Worm (Caenorhabditis elegans) whole organism, young adult: ENCODE results near the gene hpo-10.

ENCODE experiments used
- B0035.1 ChIP-seq: sonication (generic microtip); optimal IDR thresholded peaks from 2 replicates; lab custom pipeline; 2016; ENCODE audit warnings: missing genetic modification characterization, mild to moderate bottlenecking, missing compliant biosample characterization, missing genotype, missing genetic modification reagents
- D2030.7 ChIP-seq: fragments of 200-800 bp; sonication (Bioruptor generic); IDR thresholded peaks from 2 replicates; pipeline ENCODE4 v1.3.6; 2022; ENCODE audit warnings: missing genetic modification reagents, missing genetic modification characterization, missing compliant biosample characterization
- F33H1.4 ChIP-seq: fragments of 200-800 bp; sonication (Bioruptor generic); IDR thresholded peaks from 2 replicates; pipeline ENCODE4 v1.3.6; 2022; ENCODE audit warnings: missing genetic modification reagents, missing genetic modification characterization, missing compliant biosample characterization
- F49E8.2 ChIP-seq: sonication (generic microtip); optimal IDR thresholded peaks from 3 replicates; lab custom pipeline; 2017; ENCODE audit warnings: missing genetic modification characterization, mild to moderate bottlenecking, missing compliant biosample characterization, antibody characterized with exemption, moderate library complexity; ENCODE audit not compliant: insufficient read depth
- F57C9.4 ChIP-seq: sonication (generic microtip); optimal IDR thresholded peaks from 2 replicates; lab custom pipeline; 2017; ENCODE audit warnings: mild to moderate bottlenecking, missing genetic modification characterization, missing compliant biosample characterization
- K11D2.4 ChIP-seq: fragments of 200-800 bp; sonication (Bioruptor generic); IDR thresholded peaks from 2 replicates; pipeline ENCODE4 v1.3.6; 2022; ENCODE audit warnings: missing genetic modification reagents, missing genetic modification characterization, missing compliant biosample characterization
- ZK185.1 ChIP-seq: sonication (generic microtip); optimal IDR thresholded peaks from 2 replicates; lab custom pipeline; 2016; ENCODE audit warnings: mild to moderate bottlenecking, missing genetic modification characterization, missing compliant biosample characterization; ENCODE audit not compliant: poor library complexity, severe bottlenecking
- bed-2 ChIP-seq: fragments of 200-800 bp; sonication (Bioruptor generic); IDR thresholded peaks from 2 replicates; pipeline ENCODE4 v1.3.6; 2022; ENCODE audit warnings: missing genetic modification reagents, missing genetic modification characterization, missing compliant biosample characterization
- cebp-1 ChIP-seq, 2 experiments: fragments of 200-800 bp in 1 of 2; sonication (Bioruptor generic) in 1 of 2; sonication (generic microtip) in 1 of 2; IDR thresholded peaks in 1 of 2; optimal IDR thresholded peaks in 1 of 2; 2 replicates each; pipeline versions ENCODE4 v1.3.6 to Lab custom; 2017 to 2022; ENCODE audit warnings: missing compliant biosample characterization in 2 of 2, missing genetic modification characterization in 2 of 2, mild to moderate bottlenecking in 1 of 2, missing genetic modification reagents in 1 of 2, moderate library complexity in 1 of 2
- cebp-2 ChIP-seq: fragments of 200-800 bp; sonication (Bioruptor generic); IDR thresholded peaks from 2 replicates; pipeline ENCODE4 v1.3.6; 2022; ENCODE audit warnings: missing genetic modification characterization, missing compliant biosample characterization
- ceh-91 ChIP-seq: fragments of 200-800 bp; sonication (Bioruptor generic); IDR thresholded peaks from 2 replicates; pipeline ENCODE4 v1.3.6; 2022; ENCODE audit warnings: missing genetic modification reagents, missing genetic modification characterization, missing compliant biosample characterization
- die-1 ChIP-seq: sonication (generic microtip); optimal IDR thresholded peaks from 2 replicates; lab custom pipeline; 2016; ENCODE audit warnings: missing genotype, mild to moderate bottlenecking, missing genetic modification characterization, missing compliant biosample characterization
- dpff-1 ChIP-seq: sonication (generic microtip); optimal IDR thresholded peaks from 2 replicates; lab custom pipeline; 2017; ENCODE audit warnings: mild to moderate bottlenecking, missing genetic modification characterization, missing compliant biosample characterization
- egl-44 ChIP-seq: fragments of 200-800 bp; sonication (Bioruptor generic); IDR thresholded peaks from 2 replicates; pipeline ENCODE4 v1.3.6; 2022; ENCODE audit warnings: missing genetic modification reagents, missing genetic modification characterization, missing compliant biosample characterization
- ekl-4 ChIP-seq: fragments of 200-800 bp; sonication (Bioruptor generic); IDR thresholded peaks from 2 replicates; pipeline ENCODE4 v1.3.6; 2022; ENCODE audit warnings: missing genetic modification reagents, missing genetic modification characterization, missing compliant biosample characterization
- hmg-1.2 ChIP-seq: fragments of 200-800 bp; sonication (Bioruptor generic); IDR thresholded peaks from 2 replicates; pipeline ENCODE4 v1.3.6; 2022; ENCODE audit warnings: missing genetic modification reagents, missing genetic modification characterization, missing compliant biosample characterization
- hrde-1 ChIP-seq: sonication (generic microtip); optimal IDR thresholded peaks from 2 replicates; lab custom pipeline; 2016; ENCODE audit warnings: missing genetic modification characterization, mild to moderate bottlenecking, missing compliant biosample characterization, moderate library complexity, missing genotype, missing genetic modification reagents, borderline replicate concordance
- lin-26 ChIP-seq: fragments of 200-800 bp; sonication (Bioruptor generic); IDR thresholded peaks from 2 replicates; pipeline ENCODE4 v1.3.6; 2022; ENCODE audit warnings: missing genetic modification reagents, missing genetic modification characterization, missing compliant biosample characterization
- lin-35 ChIP-seq, 3 experiments: fragments of 150-350 bp in 2 of 3; sonication (generic microtip) in 1 of 3; optimal IDR thresholded peaks; 2 replicates each; lab custom pipeline; 2014 to 2018; ENCODE audit warnings: missing biosample characterization in 3 of 3, missing genetic modification characterization in 3 of 3, missing genetic modification reagents in 3 of 3
- lir-1 ChIP-seq: fragments of 200-800 bp; sonication (Bioruptor generic); conservative IDR thresholded peaks from 2 replicates; pipeline ENCODE4 v1.3.6; 2022; ENCODE audit warnings: missing genetic modification reagents, missing genetic modification characterization, missing compliant biosample characterization
- lsl-1 ChIP-seq: fragments of 200-800 bp; sonication (Bioruptor generic); optimal IDR thresholded peaks from 2 replicates; lab custom pipeline; 2018; ENCODE audit warnings: mild to moderate bottlenecking, missing genetic modification characterization, moderate library complexity, missing compliant biosample characterization
- madf-3 ChIP-seq: fragments of 200-800 bp; sonication (Bioruptor generic); IDR thresholded peaks from 2 replicates; pipeline ENCODE4 v1.3.6; 2022; ENCODE audit warnings: missing genetic modification reagents, missing genetic modification characterization, missing compliant biosample characterization
- madf-6 ChIP-seq: fragments of 200-800 bp; sonication (Bioruptor generic); IDR thresholded peaks from 2 replicates; pipeline ENCODE4 v1.3.6; 2022; ENCODE audit warnings: missing genetic modification reagents, missing genetic modification characterization, missing compliant biosample characterization
- madf-8 ChIP-seq: fragments of 200-800 bp; sonication (Bioruptor generic); conservative IDR thresholded peaks from 2 replicates; pipeline ENCODE4 v1.3.6; 2022; ENCODE audit warnings: missing genetic modification reagents, missing genetic modification characterization, missing compliant biosample characterization
- mcd-1 ChIP-seq: fragments of 200-800 bp; sonication (Bioruptor generic); IDR thresholded peaks from 2 replicates; pipeline ENCODE4 v1.3.6; 2022; ENCODE audit warnings: missing genetic modification reagents, missing genetic modification characterization, missing compliant biosample characterization
- pbrm-1 ChIP-seq: fragments of 200-800 bp; sonication (Bioruptor generic); IDR thresholded peaks from 2 replicates; pipeline ENCODE4 v1.3.6; 2022; ENCODE audit warnings: missing genetic modification reagents, missing genetic modification characterization, missing compliant biosample characterization
- rcor-1 ChIP-seq: fragments of 200-800 bp; sonication (Bioruptor generic); IDR thresholded peaks from 2 replicates; pipeline ENCODE4 v1.3.6; 2022; ENCODE audit warnings: missing genetic modification reagents, missing genetic modification characterization, missing compliant biosample characterization
- sdz-38 ChIP-seq: sonication (generic microtip); optimal IDR thresholded peaks from 2 replicates; lab custom pipeline; 2016; ENCODE audit warnings: missing genotype, missing genetic modification characterization, missing compliant biosample characterization
- snpc-4 ChIP-seq, 5 experiments: fragments of 150-350 bp in 1 of 5; sonication (generic microtip) in 4 of 5; optimal IDR thresholded peaks; 2 replicates each; lab custom pipeline; 2014 to 2018; ENCODE audit warnings: missing genetic modification characterization in 5 of 5, missing biosample characterization in 3 of 5, antibody characterized with exemption in 2 of 5, mild to moderate bottlenecking in 2 of 5, missing compliant biosample characterization in 2 of 5, missing genotype in 2 of 5, moderate library complexity in 2 of 5, missing genetic modification reagents in 1 of 5
- ztf-28 ChIP-seq: fragments of 200-800 bp; sonication (Bioruptor generic); IDR thresholded peaks from 2 replicates; pipeline ENCODE4 v1.3.6; 2022; ENCODE audit warnings: missing genetic modification reagents, missing genetic modification characterization, missing compliant biosample characterization

The hpo-10 gene

DNA sequence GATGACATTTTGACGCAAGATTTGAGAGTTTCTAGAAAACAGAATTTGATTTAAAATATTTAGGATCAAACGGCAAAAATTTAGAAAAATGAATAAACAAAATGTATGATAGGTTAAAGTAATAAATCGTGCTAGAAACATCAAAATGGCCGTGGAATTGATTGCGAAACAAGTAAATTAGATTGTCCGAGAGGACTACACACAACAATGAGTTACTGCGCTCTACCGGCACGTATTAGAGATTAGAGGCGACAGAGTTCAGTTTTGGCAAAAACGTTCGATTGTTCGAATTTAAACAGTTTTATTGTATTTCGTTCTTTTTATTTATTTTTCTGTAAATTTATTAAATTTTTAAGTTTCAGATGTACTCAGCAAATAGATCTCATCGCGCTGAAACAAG is 46.4 kb downstream of the hpo-10 start, which contains the start of the genes dnc-2 and bcl-7:
TSS of gene dnc-2 (minus strand) at position 33 of the 400 bp plus-strand sequence.
TSS of gene bcl-7 (plus strand) at position 363 of the 400 bp plus-strand sequence.
- TF ChIP-seq hmg-1.2 (GFP tag; lab: Robert Waterston, UW) (peak; percentile 94), K11D2.4 (GFP tag; lab: Robert Waterston, UW) (no peak), mcd-1 (GFP tag; lab: Robert Waterston, UW) (peak; percentile 82), D2030.7 (GFP tag; lab: Robert Waterston, UW) (0 out of 2 replicates have a peak, but pooled peaks have one; percentile 19), lsl-1 (GFP tag; lab: Kevin White, UChicago) (peak; percentile 24), snpc-4 (GFP tag; optimal IDR thresholded peaks at IDR 0.05; lab: Kevin White, UChicago) (no peak), snpc-4 (tag; optimal IDR thresholded peaks at IDR 0.05; lab: Kevin White, UChicago) (peak in 1 of 4 experiments; percentile 37), egl-44 (GFP tag; lab: Robert Waterston, UW) (no peak), madf-6 (GFP tag; lab: Robert Waterston, UW) (peak; percentile 60; the same call in 1 of the 2 replicates), cebp-2 (GFP tag; lab: Robert Waterston, UW) (no peak), madf-8 (GFP tag; lab: Robert Waterston, UW) (0 out of 2 replicates have a peak, but pooled peaks have one; percentile 13), F33H1.4 (peak; percentile 32; the same call in 1 of the 2 replicates), F57C9.4 (no peak), cebp-1 (GFP tag; IDR thresholded peaks at IDR 0.05; lab: Robert Waterston, UW) (peak; percentile 79), cebp-1 (tag; optimal IDR thresholded peaks at IDR 0.05; lab: Kevin White, UChicago) (peak; percentile 96), ZK185.1 (peak; percentile 19), lin-35 (GFP tag; optimal IDR thresholded peaks at IDR 0.05; lab: Kevin White, UChicago) (peak in 1 of 3 experiments; percentile 6)

DNA sequence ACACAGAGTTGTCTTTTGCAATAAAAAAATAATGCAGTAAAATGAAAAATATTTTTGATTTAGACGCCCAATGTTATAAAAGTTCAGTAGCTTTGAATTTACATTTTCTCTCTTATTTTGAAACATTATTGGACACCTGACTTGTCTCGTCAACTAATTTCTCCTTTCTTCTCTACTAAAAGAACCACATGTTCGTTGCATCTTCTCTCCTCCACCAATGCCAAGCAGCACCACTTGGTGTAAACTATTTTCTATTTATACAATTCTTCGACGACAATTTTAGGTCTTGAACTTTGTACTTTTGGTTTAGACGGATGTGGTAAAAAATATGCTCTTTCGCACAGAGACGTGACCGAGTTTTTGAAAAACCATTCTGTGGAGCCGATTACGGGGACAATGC is 51.4 kb downstream of the hpo-10 start:
- no peak for TF ChIP-seq sdz-38
- no peak for TF ChIP-seq egl-44 (GFP tag; lab: Robert Waterston, UW)
- TF ChIP-seq B0035.1, result no peak
- no peak for TF ChIP-seq rcor-1
- TF ChIP-seq ekl-4 (GFP tag; lab: Robert Waterston, UW), result no peak
- no peak for TF ChIP-seq ceh-91
- no peak for TF ChIP-seq die-1 (tag; lab: Kevin White, UChicago)
- no peak for TF ChIP-seq hrde-1 (tag; lab: Kevin White, UChicago)
- TF ChIP-seq lin-26 (GFP tag; lab: Robert Waterston, UW), result no peak
- no peak for TF ChIP-seq dpff-1 (tag; lab: Kevin White, UChicago)
- TF ChIP-seq, all 124 proteins: peak for 0

DNA sequence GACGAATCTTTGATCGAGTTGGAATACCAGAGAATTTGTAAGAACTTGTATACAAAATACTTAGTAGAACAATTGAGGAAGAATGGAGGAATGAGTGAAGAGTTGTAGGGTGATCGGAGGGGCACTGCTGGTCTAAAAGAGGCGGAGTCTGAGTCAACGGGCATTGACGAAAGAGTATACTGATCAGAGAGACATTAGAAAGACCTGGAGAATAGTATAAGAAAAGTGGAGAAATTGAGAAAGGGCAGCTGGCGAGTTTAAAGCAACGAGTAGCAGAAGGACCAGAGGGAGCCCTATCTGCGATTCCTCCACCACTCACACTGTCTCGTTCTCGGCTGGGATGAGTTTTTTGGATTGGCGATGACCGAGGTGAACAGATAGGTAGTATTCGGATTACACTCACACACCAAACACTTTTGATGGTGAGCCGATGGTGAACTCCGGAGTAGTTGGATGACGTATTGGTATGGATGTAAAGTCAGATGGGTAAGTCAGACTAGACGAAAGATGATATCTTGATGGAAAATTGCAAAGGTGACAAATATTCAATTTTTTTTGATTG is 52.2 kb downstream of the hpo-10 start, which contains the start of gene EGAP1.5:
TSS of gene EGAP1.5 (plus strand) at position 289 of the 562 bp plus-strand sequence.
- TF ChIP-seq ztf-28 (GFP tag; lab: Robert Waterston, UW), result no peak
- no peak for TF ChIP-seq pbrm-1 (GFP tag; lab: Robert Waterston, UW)
- no peak for TF ChIP-seq F49E8.2 (tag; lab: Kevin White, UChicago)
- no peak for TF ChIP-seq bed-2
- no peak for TF ChIP-seq madf-3 (GFP tag; lab: Robert Waterston, UW)
- no peak for TF ChIP-seq lir-1
